Fruit fly (Drosophila melanogaster): ENCODE measurements around the gene zfh1.

Gene zfh1

DNA sequence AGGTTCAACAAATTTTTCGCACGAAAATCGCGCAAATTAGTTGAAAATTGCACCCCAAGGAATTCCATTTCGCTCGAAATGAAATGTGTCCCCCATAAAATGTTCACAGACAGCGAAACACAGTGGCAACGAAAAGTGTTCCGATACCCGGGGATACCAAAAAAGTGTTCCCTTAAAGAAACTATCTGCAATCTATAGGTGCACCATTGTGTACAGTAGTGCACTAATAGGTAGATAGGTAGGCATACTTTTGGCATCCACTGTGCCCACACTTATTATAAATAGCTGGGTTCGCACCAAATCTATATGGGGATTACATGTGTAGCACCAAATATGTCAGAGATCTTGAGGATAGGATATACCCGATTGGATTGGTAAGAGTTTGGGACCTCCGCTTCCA is 31.0 kb downstream of the zfh1 start (continued):
- TF ChIP-seq Bgb (GFP tag; IDR thresholded peaks at IDR 0.05; ENCODE audit: partially characterized antibody) (no peak), CG1024 (GFP tag; IDR thresholded peaks at IDR 0.05) (peak; percentile 69), CG33557 (GFP tag; optimal IDR thresholded peaks at IDR 0.05) (peak; percentile 26), CG4617 (GFP tag; optimal IDR thresholded peaks at IDR 0.05; ENCODE audit: borderline replicate concordance) (no peak), run (tag; optimal IDR thresholded peaks at IDR 0.05) (no peak), MBD-R2 (GFP tag; IDR thresholded peaks at IDR 0.05) (peak; percentile 48; the same call in 1 of the 2 replicates), hkb (optimal IDR thresholded peaks at IDR 0.05) (no peak), hkb (GFP tag; IDR thresholded peaks at IDR 0.05) (peak; percentile 50; the same call in 1 of the 2 replicates), CG30403 (GFP tag; optimal IDR thresholded peaks at IDR 0.05) (peak; percentile 42), CG3407 (GFP tag; optimal IDR thresholded peaks at IDR 0.05) (no peak), H15 (GFP tag; IDR thresholded peaks at IDR 0.05) (peak; percentile 73), CG8765 (GFP tag; IDR thresholded peaks at IDR 0.05) (peak; percentile 42; the same call in 1 of the 2 replicates), Xbp1 (GFP tag; optimal IDR thresholded peaks at IDR 0.05) (peak; percentile 58), CG18764 (GFP tag; optimal IDR thresholded peaks at IDR 0.05) (no peak), NC2α (GFP tag; optimal IDR thresholded peaks at IDR 0.05) (peak; percentile 36), sc (optimal IDR thresholded peaks at IDR 0.05) (no peak), sc (GFP tag; optimal IDR thresholded peaks at IDR 0.05) (no peak), lov (optimal IDR thresholded peaks at IDR 0.05) (no peak), lov (GFP tag; IDR thresholded peaks at IDR 0.05) (no peak), CG18599 (GFP tag; optimal IDR thresholded peaks at IDR 0.05) (no peak), Rfx (GFP tag; IDR thresholded peaks at IDR 0.05) (peak; percentile 90), CG15696 (tag; optimal IDR thresholded peaks at IDR 0.05) (peak; percentile 17), CG11398 (GFP tag; optimal IDR thresholded peaks at IDR 0.05) (peak; percentile 24), CG9876 (GFP tag; optimal IDR thresholded peaks at IDR 0.05) (peak; percentile 8), so (GFP tag; IDR thresholded peaks at IDR 0.05) (peak; percentile 56; the same call in 1 of the 3 replicates), wdn (GFP tag; IDR thresholded peaks at IDR 0.05) (peak; percentile 76; the same call in 1 of the 2 replicates), cwo (GFP tag; optimal IDR thresholded peaks at IDR 0.05) (peak; percentile 36), pita (GFP tag; optimal IDR thresholded peaks at IDR 0.05) (no peak), GATAe (GFP tag; conservative IDR thresholded peaks at IDR 0.05) (no peak), Hmx (GFP tag; optimal IDR thresholded peaks at IDR 0.05) (no peak), CG7928 (GFP tag; optimal IDR thresholded peaks at IDR 0.05) (no peak), stwl (tag; optimal IDR thresholded peaks at IDR 0.05) (no peak), CG4854 (GFP tag; optimal IDR thresholded peaks at IDR 0.05) (no peak), usp (GFP tag; optimal IDR thresholded peaks at IDR 0.05) (no peak), h (optimal IDR thresholded peaks at IDR 0.05) (no peak), CG2712 (tag; optimal IDR thresholded peaks at IDR 0.05) (peak; percentile 41), onecut (GFP tag; IDR thresholded peaks at IDR 0.05) (peak; percentile 67), CG7372 (GFP tag; IDR thresholded peaks at IDR 0.05) (peak; percentile 76), eve (GFP tag; optimal IDR thresholded peaks at IDR 0.05) (no peak), nom (GFP tag; optimal IDR thresholded peaks at IDR 0.05) (no peak), CG18619 (GFP tag; optimal IDR thresholded peaks at IDR 0.05) (peak; percentile 51), zen2 (GFP tag; IDR thresholded peaks at IDR 0.05; ENCODE audit: partially characterized antibody) (no peak), dm (GFP tag; optimal IDR thresholded peaks at IDR 0.05) (peak; percentile 37), CG7357 (GFP tag; IDR thresholded peaks at IDR 0.05) (peak; percentile 63; the same call in 2 of the 3 replicates), tup (GFP tag; optimal IDR thresholded peaks at IDR 0.05) (no peak), jigr1 (GFP tag; IDR thresholded peaks at IDR 0.05) (0 out of 3 replicates have a peak, but pooled peaks have one; percentile 32), klu (GFP tag; IDR thresholded peaks at IDR 0.05) (peak; percentile 65; the same call in 1 of the 2 replicates), Med (GFP tag) (peak; percentile 95), trem (tag; optimal IDR thresholded peaks at IDR 0.05) (no peak), CG2889 (GFP tag; IDR thresholded peaks at IDR 0.05) (peak; percentile 61; the same call in 1 of the 3 replicates), Hr39 (optimal IDR thresholded peaks at IDR 0.05) (no peak), CG9817 (tag; optimal IDR thresholded peaks at IDR 0.05) (peak; percentile 69), CG4424 (GFP tag; optimal IDR thresholded peaks at IDR 0.05) (no peak)
